Worm (Caenorhabditis elegans): ENCODE data around the gene srb-16.

The srb-16 gene

DNA sequence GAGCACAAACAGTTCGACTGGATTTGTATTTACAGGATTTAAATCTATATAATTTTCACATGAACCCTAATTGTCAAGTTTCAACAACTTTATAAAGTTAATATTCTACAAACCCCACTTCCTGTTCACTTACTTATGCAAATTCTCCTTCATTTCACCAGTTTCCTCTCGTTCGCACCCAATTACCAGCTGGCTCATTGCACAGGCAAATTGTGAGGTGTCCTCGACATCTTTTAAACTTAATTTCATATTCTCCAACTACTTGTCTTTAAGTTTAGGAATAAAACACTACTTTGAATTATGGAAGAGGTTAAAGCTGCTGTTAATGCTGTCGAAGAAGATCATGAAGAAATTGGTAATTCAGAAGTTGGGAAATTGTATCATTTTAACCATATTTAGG is 21.7 kb upstream of the srb-16 start, which contains the start of gene C27D6.1 (continued):
- no peak for TF ChIP-seq F22D6.2 (tag; optimal IDR thresholded peaks at IDR 0.05)
- TF ChIP-seq B0336.3 (GFP tag; IDR thresholded peaks at IDR 0.05): no peak
- no peak for TF ChIP-seq lag-1 (GFP tag; IDR thresholded peaks at IDR 0.05)

DNA sequence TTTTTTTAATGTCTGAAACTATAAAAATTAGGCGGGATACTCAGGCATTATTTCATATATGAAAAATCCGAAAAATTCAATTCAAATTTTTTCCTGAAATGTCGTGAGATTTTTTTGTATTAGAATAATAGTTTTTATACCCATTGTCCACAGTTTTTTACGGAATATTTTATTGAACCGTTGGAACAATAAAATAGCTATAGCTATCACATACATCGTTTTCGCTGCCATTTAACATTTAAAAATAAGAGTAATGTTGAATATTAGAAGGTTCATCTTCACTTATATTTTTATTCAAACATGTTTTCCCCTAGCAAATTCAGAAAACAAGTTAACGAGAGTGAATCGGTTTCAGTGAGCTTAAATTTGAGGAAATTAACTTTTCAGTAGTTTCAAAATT is 20.9 kb upstream of the srb-16 start, which contains the start of gene C27D6.15:
Gene C27D6.15 (plus strand): TSS at position 301 of the 400 bp plus-strand sequence.
- TF ChIP-seq let-607 (tag; optimal IDR thresholded peaks at IDR 0.05): no peak
- TF ChIP-seq bed-2 (GFP tag; IDR thresholded peaks at IDR 0.05): no peak
- TF ChIP-seq ztf-26 (tag; optimal IDR thresholded peaks at IDR 0.05): no peak
- no peak for TF ChIP-seq nhr-179 (tag; optimal IDR thresholded peaks at IDR 0.05)
- no peak for TF ChIP-seq K12H6.12 (tag; optimal IDR thresholded peaks at IDR 0.05)
- no peak for TF ChIP-seq mcd-1 (GFP tag; IDR thresholded peaks at IDR 0.05)
- no peak for TF ChIP-seq gei-17 (GFP tag; optimal IDR thresholded peaks at IDR 0.05)
- no peak for TF ChIP-seq madf-6 (GFP tag; IDR thresholded peaks at IDR 0.05)
- TF ChIP-seq nfya-1 (tag; optimal IDR thresholded peaks at IDR 0.05; ENCODE audit: borderline replicate concordance, insufficient read depth): no peak
- TF ChIP-seq ceh-91 (GFP tag; IDR thresholded peaks at IDR 0.05): no peak
- TF ChIP-seq ztf-28 (GFP tag; IDR thresholded peaks at IDR 0.05): no peak
- no peak for TF ChIP-seq attf-6 (GFP tag; IDR thresholded peaks at IDR 0.05)
- TF ChIP-seq tlf-1 (GFP tag; optimal IDR thresholded peaks at IDR 0.05): no peak
- TF ChIP-seq ekl-4 (GFP tag; IDR thresholded peaks at IDR 0.05): no peak
- TF ChIP-seq F22D6.2 (tag; optimal IDR thresholded peaks at IDR 0.05): no peak
- no peak for TF ChIP-seq hmg-20 (GFP tag; IDR thresholded peaks at IDR 0.05)
- no peak for TF ChIP-seq nfyb-1 (GFP tag; IDR thresholded peaks at IDR 0.05)
- no peak for TF ChIP-seq efl-1 (GFP tag; optimal IDR thresholded peaks at IDR 0.05)

DNA sequence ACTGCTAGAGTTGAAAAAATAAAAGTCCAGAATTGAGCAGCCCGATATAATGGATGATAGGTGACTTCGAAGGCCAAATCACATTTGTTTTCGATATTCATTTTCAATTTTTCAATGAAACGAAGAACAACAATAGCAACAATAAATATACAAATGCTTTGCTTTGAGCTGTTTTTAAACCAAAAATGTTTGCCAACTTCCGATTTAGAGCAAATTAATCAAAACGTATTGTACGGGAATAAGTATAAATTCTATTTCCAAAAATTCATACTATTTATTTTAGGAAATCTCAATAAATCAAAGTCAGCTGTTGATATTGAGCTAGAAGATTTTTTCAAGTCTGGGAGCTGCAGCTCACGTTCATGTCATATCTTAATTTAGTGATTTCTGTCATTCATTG is 20.2 kb upstream of the srb-16 start, which contains the start of gene srb-1:
Gene srb-1 (minus strand): TSS at position 101 of the 400 bp plus-strand sequence.
- no peak for TF ChIP-seq ceh-100 (GFP tag; IDR thresholded peaks at IDR 0.05)
- no peak for TF ChIP-seq tbp1 (GFP tag; optimal IDR thresholded peaks at IDR 0.05)
- no peak for TF ChIP-seq bed-2 (GFP tag; IDR thresholded peaks at IDR 0.05)
- TF ChIP-seq ztf-18 (tag; optimal IDR thresholded peaks at IDR 0.05): no peak
- no peak for TF ChIP-seq nhr-90 (tag; optimal IDR thresholded peaks at IDR 0.05)
- no peak for TF ChIP-seq Y53G8AR.9 (GFP tag; conservative IDR thresholded peaks at IDR 0.05)
- TF ChIP-seq unc-130 (GFP tag; optimal IDR thresholded peaks at IDR 0.05): no peak
- TF ChIP-seq fkh-3 (tag; optimal IDR thresholded peaks at IDR 0.05): no peak
- TF ChIP-seq lsy-27 (tag; optimal IDR thresholded peaks at IDR 0.05; ENCODE audit: borderline replicate concordance, insufficient read depth): no peak
- TF ChIP-seq F37B4.10 (GFP tag; IDR thresholded peaks at IDR 0.05): no peak
- TF ChIP-seq ets-4 (GFP tag; optimal IDR thresholded peaks at IDR 0.05): no peak

DNA sequence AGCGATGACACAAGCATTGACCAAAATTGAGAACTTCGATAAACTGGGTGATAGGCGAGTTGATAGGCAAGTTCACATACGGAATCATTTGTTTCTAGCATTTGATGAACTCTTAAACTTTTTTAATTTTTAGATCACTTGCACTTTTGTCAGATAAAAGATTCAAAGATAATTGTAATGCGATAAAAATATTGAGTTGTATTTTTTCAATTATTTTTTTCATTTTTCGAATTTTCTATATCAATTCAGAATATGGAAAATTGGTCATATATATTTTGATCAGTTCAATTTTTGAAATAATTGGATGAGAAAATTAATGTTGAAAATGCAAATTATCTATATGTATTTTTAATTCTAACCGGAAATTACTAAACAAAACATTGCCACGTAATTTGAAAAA is 16.0 kb upstream of the srb-16 start, which contains the start of gene srb-3:
Gene srb-3 (minus strand): TSS at position 101 of the 400 bp plus-strand sequence.
- no peak for TF ChIP-seq madf-10 (tag; optimal IDR thresholded peaks at IDR 0.05)
- no peak for TF ChIP-seq rec-8 (tag; optimal IDR thresholded peaks at IDR 0.05)
- TF ChIP-seq Y79H2A.3 (GFP tag; conservative IDR thresholded peaks at IDR 0.05): no peak
- TF ChIP-seq ceh-79 (tag; optimal IDR thresholded peaks at IDR 0.05): no peak
- TF ChIP-seq ztf-25 (GFP tag; IDR thresholded peaks at IDR 0.05): no peak
- no peak for TF ChIP-seq zfh-2 (GFP tag; conservative IDR thresholded peaks at IDR 0.05)
- TF ChIP-seq lsl-1 (GFP tag; optimal IDR thresholded peaks at IDR 0.05): no peak
- no peak for TF ChIP-seq mxl-1 (tag; optimal IDR thresholded peaks at IDR 0.05)
- no peak for TF ChIP-seq lin-54 (GFP tag; optimal IDR thresholded peaks at IDR 0.05)
- no peak for TF ChIP-seq madf-6 (GFP tag; IDR thresholded peaks at IDR 0.05)
- TF ChIP-seq let-526 (GFP tag; IDR thresholded peaks at IDR 0.05): no peak
